Worm (Caenorhabditis elegans): ENCODE measurements around the gene mpk-1.

DNA sequence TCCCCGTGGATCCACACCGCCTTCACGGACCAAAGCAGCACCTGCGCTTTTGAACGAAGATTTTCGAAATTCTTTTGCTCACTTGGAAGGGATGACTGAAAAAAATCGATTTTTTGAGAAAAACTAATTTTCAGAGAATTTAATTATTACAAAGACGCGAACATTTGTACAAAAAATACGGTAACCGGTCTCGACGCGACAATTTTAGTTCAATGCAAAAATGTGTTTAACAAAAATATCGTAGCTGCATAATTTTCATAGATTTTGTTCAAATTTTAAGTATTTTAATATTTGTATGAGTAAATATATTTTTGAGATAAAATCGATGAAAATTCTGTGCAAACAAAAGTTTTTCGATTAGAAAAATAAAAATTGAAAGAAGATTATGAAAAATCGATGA lies 35.1 kb upstream of the mpk-1 start, which contains the start of gene T08A11.1:
- no peak for TF ChIP-seq aly-1 (tag; optimal IDR thresholded peaks at IDR 0.05)
- no peak for TF ChIP-seq ama-1 (optimal IDR thresholded peaks at IDR 0.05)
- no peak for TF ChIP-seq F13C5.2 (tag; optimal IDR thresholded peaks at IDR 0.05)
- no peak for TF ChIP-seq scrt-1 (GFP tag; IDR thresholded peaks at IDR 0.05)
- no peak for TF ChIP-seq ceh-36 (tag; optimal IDR thresholded peaks at IDR 0.05)
- no peak for TF ChIP-seq hnd-1 (tag; optimal IDR thresholded peaks at IDR 0.05)
- no peak for TF ChIP-seq flt-1 (GFP tag; IDR thresholded peaks at IDR 0.05)
- no peak for TF ChIP-seq hmg-4 (GFP tag; optimal IDR thresholded peaks at IDR 0.05)
- TF ChIP-seq hmbx-1 (tag; optimal IDR thresholded peaks at IDR 0.05), result no peak
- TF ChIP-seq B0310.2 (tag; optimal IDR thresholded peaks at IDR 0.05), result no peak
- TF ChIP-seq sea-1 (GFP tag; conservative IDR thresholded peaks at IDR 0.05), result no peak
- TF ChIP-seq tbx-11 (GFP tag; IDR thresholded peaks at IDR 0.05), result no peak
- no peak for TF ChIP-seq ceh-13 (GFP tag; optimal IDR thresholded peaks at IDR 0.05)
- TF ChIP-seq tbx-37 (GFP tag; conservative IDR thresholded peaks at IDR 0.05), result no peak
